Comparison of ENCODE assay signal across 6 worm cellular contexts in genomic region chrX:12869827-12870394, ce11.
TF ChIP-seq lines count a peak whose summit lies in the region.

No protein-coding gene starts in this region.

TF ChIP-seq in whole organism, L1 larva, 84 proteins besides CTCF, POLR2A, EP300 and RAD21 (continues in another document):
- TF ChIP-seq fkh-10 (GFP tag; optimal IDR thresholded peaks at IDR 0.05; lab: Kevin White, UChicago), result no peak
- peak in 1 of 2 experiments; percentile 24 for TF ChIP-seq lsy-2 (tag; optimal IDR thresholded peaks at IDR 0.05; lab: Kevin White, UChicago)
- TF ChIP-seq sup-37 (GFP tag; optimal IDR thresholded peaks at IDR 0.05; lab: Kevin White, UChicago), result no peak
- no peak for TF ChIP-seq ceh-88 (GFP tag; IDR thresholded peaks at IDR 0.05; lab: Robert Waterston, UW)
- no peak for TF ChIP-seq lir-3 (tag; optimal IDR thresholded peaks at IDR 0.05; lab: Kevin White, UChicago; ENCODE audit: poor library complexity)
- TF ChIP-seq aha-1 (tag; optimal IDR thresholded peaks at IDR 0.05; lab: Kevin White, UChicago), result no peak
- no peak for TF ChIP-seq hlh-4 (tag; optimal IDR thresholded peaks at IDR 0.05; lab: Kevin White, UChicago)
- TF ChIP-seq lin-35 (GFP tag; optimal IDR thresholded peaks at IDR 0.05; lab: Kevin White, UChicago), result no peak
- TF ChIP-seq mab-9 (GFP tag; IDR thresholded peaks at IDR 0.05; lab: Robert Waterston, UW), result no peak
- TF ChIP-seq unc-86 (tag; optimal IDR thresholded peaks at IDR 0.05; lab: Kevin White, UChicago), result no peak
- no peak for TF ChIP-seq ztf-4 (tag; optimal IDR thresholded peaks at IDR 0.05; lab: Kevin White, UChicago)
- no peak for TF ChIP-seq pax-3 (tag; optimal IDR thresholded peaks at IDR 0.05; lab: Kevin White, UChicago)
- no peak for TF ChIP-seq unc-30 (tag; optimal IDR thresholded peaks at IDR 0.05; lab: Kevin White, UChicago)
- TF ChIP-seq snpc-4 (tag; optimal IDR thresholded peaks at IDR 0.05; lab: Kevin White, UChicago), result no peak
- no peak for TF ChIP-seq nhr-12 (tag; optimal IDR thresholded peaks at IDR 0.05; lab: Kevin White, UChicago)
- TF ChIP-seq C16A3.4 (tag; optimal IDR thresholded peaks at IDR 0.05; lab: Kevin White, UChicago), result no peak

TF ChIP-seq in whole organism, L2 larva, 48 proteins besides CTCF, POLR2A, EP300 and RAD21:
- TF ChIP-seq F13H6.1 (tag; optimal IDR thresholded peaks at IDR 0.05; lab: Kevin White, UChicago) (peak; percentile 62), blmp-1 (tag; optimal IDR thresholded peaks at IDR 0.05; lab: Kevin White, UChicago; ENCODE audit: insufficient read depth) (no peak), nhr-129 (tag; optimal IDR thresholded peaks at IDR 0.05; lab: Kevin White, UChicago) (peak; percentile 64), fos-1 (tag; optimal IDR thresholded peaks at IDR 0.05; lab: Kevin White, UChicago) (peak; percentile 41), sma-9 (GFP tag; optimal IDR thresholded peaks at IDR 0.05; lab: Kevin White, UChicago) (peak; percentile 62), sma-9 (tag; optimal IDR thresholded peaks at IDR 0.05; lab: Kevin White, UChicago) (no peak), unc-39 (tag; optimal IDR thresholded peaks at IDR 0.05; lab: Kevin White, UChicago) (no peak), C34F6.9 (tag; optimal IDR thresholded peaks at IDR 0.05; lab: Kevin White, UChicago) (peak; percentile 26), lsy-2 (tag; optimal IDR thresholded peaks at IDR 0.05; lab: Kevin White, UChicago) (peak in 1 of 2 experiments; percentile 18), egl-27 (tag; optimal IDR thresholded peaks at IDR 0.05; lab: Kevin White, UChicago) (no peak)

TF ChIP-seq in whole organism, L3 larva, 47 proteins besides CTCF, POLR2A, EP300 and RAD21:
- TF ChIP-seq pqm-1 (tag; optimal IDR thresholded peaks at IDR 0.05; lab: Kevin White, UChicago) (peak; percentile 63), nfya-1 (tag; optimal IDR thresholded peaks at IDR 0.05; lab: Kevin White, UChicago; ENCODE audit: insufficient read depth) (peak; percentile 31), nhr-77 (tag; optimal IDR thresholded peaks at IDR 0.05; lab: Kevin White, UChicago) (no peak), snpc-4 (tag; optimal IDR thresholded peaks at IDR 0.05; lab: Kevin White, UChicago) (no peak), elt-2 (tag; optimal IDR thresholded peaks at IDR 0.05; lab: Kevin White, UChicago) (peak; percentile 70), egl-5 (tag; optimal IDR thresholded peaks at IDR 0.05; lab: Kevin White, UChicago) (peak; percentile 19), nhr-237 (tag; optimal IDR thresholded peaks at IDR 0.05; lab: Kevin White, UChicago) (no peak), nhr-11 (tag; optimal IDR thresholded peaks at IDR 0.05; lab: Kevin White, UChicago) (no peak), ceh-28 (tag; optimal IDR thresholded peaks at IDR 0.05; lab: Kevin White, UChicago) (peak; percentile 5), lin-39 (tag; optimal IDR thresholded peaks at IDR 0.05; lab: Kevin White, UChicago) (peak; percentile 28)
TF ChIP-seq in whole organism, L3 larva: peak in this region for 6.

TF ChIP-seq in whole organism, L4 larva, 104 proteins besides CTCF, POLR2A, EP300 and RAD21:
- TF ChIP-seq Y75B8A.6 (GFP tag; IDR thresholded peaks at IDR 0.05; lab: Robert Waterston, UW), result no peak
- TF ChIP-seq pha-4 (GFP tag; IDR thresholded peaks at IDR 0.05; lab: Robert Waterston, UW), result no peak
- no peak for TF ChIP-seq pha-4 (tag; optimal IDR thresholded peaks at IDR 0.05; lab: Kevin White, UChicago)
- no peak for TF ChIP-seq ztf-7 (tag; optimal IDR thresholded peaks at IDR 0.05; lab: Kevin White, UChicago)
- peak; percentile 41 for TF ChIP-seq nhr-11 (tag; optimal IDR thresholded peaks at IDR 0.05; lab: Kevin White, UChicago)
- TF ChIP-seq nhr-28 (tag; optimal IDR thresholded peaks at IDR 0.05; lab: Kevin White, UChicago), result peak; percentile 48
- TF ChIP-seq mes-2 (tag; optimal IDR thresholded peaks at IDR 0.05; lab: Kevin White, UChicago; ENCODE audit: poor library complexity, severe bottlenecking), result peak; percentile 12
- 0 out of 2 replicates have a peak, but pooled peaks have one; percentile 10 for TF ChIP-seq lin-38 (GFP tag; IDR thresholded peaks at IDR 0.05; lab: Robert Waterston, UW)
- TF ChIP-seq daf-16 (GFP tag; optimal IDR thresholded peaks at IDR 0.05; lab: Kevin White, UChicago), result peak in 1 of 2 experiments; percentile 67
- TF ChIP-seq daf-16 (tag; optimal IDR thresholded peaks at IDR 0.05; lab: Kevin White, UChicago), result peak; percentile 11
- TF ChIP-seq hlh-11 (tag; optimal IDR thresholded peaks at IDR 0.05; lab: Kevin White, UChicago), result peak; percentile 76
- peak; percentile 22; the same call in 1 of the 2 replicates for TF ChIP-seq dmd-6 (GFP tag; IDR thresholded peaks at IDR 0.05; lab: Robert Waterston, UW)
- TF ChIP-seq hif-1 (tag; optimal IDR thresholded peaks at IDR 0.05; lab: Kevin White, UChicago), result peak in 1 of 2 experiments; percentile 81
- TF ChIP-seq nhr-42 (GFP tag; IDR thresholded peaks at IDR 0.05; lab: Robert Waterston, UW), result no peak
- TF ChIP-seq pqm-1 (tag; optimal IDR thresholded peaks at IDR 0.05; lab: Kevin White, UChicago), result peak; percentile 95
- TF ChIP-seq mdl-1 (tag; optimal IDR thresholded peaks at IDR 0.05; lab: Kevin White, UChicago), result peak in 1 of 2 experiments; percentile 66

TF ChIP-seq in whole organism, mixed stage, embryonic, 35 proteins besides CTCF, POLR2A, EP300 and RAD21:
- TF ChIP-seq mls-2 (tag; optimal IDR thresholded peaks at IDR 0.05; lab: Kevin White, UChicago) (no peak), hlh-1 (tag; optimal IDR thresholded peaks at IDR 0.05; lab: Kevin White, UChicago) (peak; percentile 19)

TF ChIP-seq in whole organism, young adult, 124 proteins besides CTCF, POLR2A, EP300 and RAD21:
- TF ChIP-seq Y79H2A.3 (GFP tag; conservative IDR thresholded peaks at IDR 0.05; lab: Robert Waterston, UW), result no peak
- peak; percentile 12 for TF ChIP-seq nhr-80 (tag; optimal IDR thresholded peaks at IDR 0.05; lab: Kevin White, UChicago)
- TF ChIP-seq cebp-1 (GFP tag; IDR thresholded peaks at IDR 0.05; lab: Robert Waterston, UW), result no peak
- TF ChIP-seq cebp-1 (tag; optimal IDR thresholded peaks at IDR 0.05; lab: Kevin White, UChicago), result peak; percentile 9
- 0 out of 2 replicates have a peak, but pooled peaks have one; percentile 47 for TF ChIP-seq Y53G8AR.9 (GFP tag; conservative IDR thresholded peaks at IDR 0.05; lab: Robert Waterston, UW)
